Fruit fly (Drosophila melanogaster): Measurements from ENCODE around the gene CG7148.

Gene CG7148

dm6 chr3L:21828177-21828589, 3.9 kb downstream of the CG7148 start, which contains the start of gene CG32448 (continued):
- TF ChIP-seq Blimp-1 (GFP tag; optimal IDR thresholded peaks at IDR 0.05) (peak; percentile 28), lbe (GFP tag; optimal IDR thresholded peaks at IDR 0.05) (peak; percentile 3), mam (GFP tag; optimal IDR thresholded peaks at IDR 0.05) (peak; percentile 64), Taf1 (GFP tag; IDR thresholded peaks at IDR 0.05) (peak; percentile 61; the same call in 1 of the 2 replicates), ab (GFP tag; optimal IDR thresholded peaks at IDR 0.05) (no peak), fd64A (GFP tag; optimal IDR thresholded peaks at IDR 0.05) (no peak), crp (GFP tag; optimal IDR thresholded peaks at IDR 0.05) (peak in 1 of 2 experiments; percentile 74), aop (GFP tag; IDR thresholded peaks at IDR 0.05) (0 out of 2 replicates have a peak, but pooled peaks have one; percentile 30), ATbp (GFP tag; optimal IDR thresholded peaks at IDR 0.05) (no peak), Myb (GFP tag; optimal IDR thresholded peaks at IDR 0.05) (peak; percentile 55), fru (optimal IDR thresholded peaks at IDR 0.05) (no peak), CG11504 (tag; optimal IDR thresholded peaks at IDR 0.05) (peak; percentile 65), fu2 (GFP tag; optimal IDR thresholded peaks at IDR 0.05) (peak; percentile 69), CG2889 (GFP tag; IDR thresholded peaks at IDR 0.05) (no peak), CG7271 (tag; optimal IDR thresholded peaks at IDR 0.05) (no peak), vfl (GFP tag; optimal IDR thresholded peaks at IDR 0.05) (no peak), maf-S (GFP tag; optimal IDR thresholded peaks at IDR 0.05) (peak; percentile 32), ftz-f1 (GFP tag; optimal IDR thresholded peaks at IDR 0.05) (no peak), seq (GFP tag; IDR thresholded peaks at IDR 0.05) (peak; percentile 81), CG12071 (GFP tag; optimal IDR thresholded peaks at IDR 0.05) (peak; percentile 24), CG14441 (GFP tag; IDR thresholded peaks at IDR 0.05) (peak; percentile 79), CG17612 (GFP tag; IDR thresholded peaks at IDR 0.05) (no peak), Fer2 (tag; optimal IDR thresholded peaks at IDR 0.05) (no peak), PHDP (tag; optimal IDR thresholded peaks at IDR 0.05) (peak; percentile 42), Side (GFP tag; optimal IDR thresholded peaks at IDR 0.05) (peak; percentile 47), H2.0 (GFP tag; IDR thresholded peaks at IDR 0.05) (peak; percentile 76), psq (GFP tag; optimal IDR thresholded peaks at IDR 0.05) (peak; percentile 0), CG3847 (GFP tag; IDR thresholded peaks at IDR 0.05) (peak; percentile 74), Hmr (GFP tag; optimal IDR thresholded peaks at IDR 0.05) (peak; percentile 50), tio (GFP tag; optimal IDR thresholded peaks at IDR 0.05) (no peak), Doc3 (GFP tag; IDR thresholded peaks at IDR 0.05; ENCODE audit: partially characterized antibody) (no peak), B-H2 (GFP tag; optimal IDR thresholded peaks at IDR 0.05) (peak; percentile 19), odd (GFP tag; optimal IDR thresholded peaks at IDR 0.05) (no peak), CG12659 (GFP tag; optimal IDR thresholded peaks at IDR 0.05) (peak; percentile 55), CG15269 (tag; optimal IDR thresholded peaks at IDR 0.05) (peak; percentile 56), bigmax (GFP tag; optimal IDR thresholded peaks at IDR 0.05) (no peak), CG17361 (GFP tag; IDR thresholded peaks at IDR 0.05) (peak; percentile 64), CoRest (tag; optimal IDR thresholded peaks at IDR 0.05) (peak; percentile 64), Chrac-16 (GFP tag; optimal IDR thresholded peaks at IDR 0.05) (peak; percentile 38), CG12299 (tag; optimal IDR thresholded peaks at IDR 0.05) (no peak), CG14710 (tag; optimal IDR thresholded peaks at IDR 0.05) (peak; percentile 67), CG5953 (GFP tag; IDR thresholded peaks at IDR 0.05) (no peak), Kr (GFP tag; optimal IDR thresholded peaks at IDR 0.05) (no peak), CG4820 (GFP tag; optimal IDR thresholded peaks at IDR 0.05) (peak; percentile 39), CG6254 (GFP tag; optimal IDR thresholded peaks at IDR 0.05) (no peak), CG6791 (GFP tag; IDR thresholded peaks at IDR 0.05; ENCODE audit: partially characterized antibody) (no peak), lmd (GFP tag; IDR thresholded peaks at IDR 0.05) (peak; percentile 81), eyg (GFP tag; optimal IDR thresholded peaks at IDR 0.05) (no peak), CG10147 (GFP tag; optimal IDR thresholded peaks at IDR 0.05) (peak; percentile 3), sr (GFP tag; IDR thresholded peaks at IDR 0.05) (0 out of 3 replicates have a peak, but pooled peaks have one; percentile 23), Hr51 (GFP tag; optimal IDR thresholded peaks at IDR 0.05) (peak; percentile 40 to 67)
